Worm (Caenorhabditis elegans): ENCODE results near the gene cdkl-1.
A peak's percentile ranks its signal among the peaks of the same experiment; 100 is the strongest.

The cdkl-1 gene

DNA sequence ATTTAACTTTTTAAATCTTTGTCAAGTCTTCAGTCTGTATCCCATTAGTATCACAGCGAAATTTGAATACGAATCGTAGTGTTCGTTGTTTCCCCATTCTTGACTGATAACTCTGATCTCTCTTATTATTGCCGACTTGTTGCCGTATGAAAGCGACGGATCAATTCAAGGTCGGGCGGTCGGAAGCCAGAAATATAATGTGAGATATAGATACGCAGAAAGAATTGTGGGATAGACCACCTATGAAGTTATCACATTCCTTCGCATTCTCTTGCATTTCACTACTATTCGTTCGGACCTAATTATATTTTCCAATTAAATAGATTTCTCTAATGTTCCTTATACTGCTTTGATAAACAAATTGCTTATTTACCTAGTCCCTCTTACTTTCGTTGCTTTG lies 50.3 kb downstream of the cdkl-1 start:
- no peak for TF ChIP-seq rbr-2 (tag; optimal IDR thresholded peaks at IDR 0.05)
- peak; percentile 35 for TF ChIP-seq nhr-28 (tag; optimal IDR thresholded peaks at IDR 0.05)

DNA sequence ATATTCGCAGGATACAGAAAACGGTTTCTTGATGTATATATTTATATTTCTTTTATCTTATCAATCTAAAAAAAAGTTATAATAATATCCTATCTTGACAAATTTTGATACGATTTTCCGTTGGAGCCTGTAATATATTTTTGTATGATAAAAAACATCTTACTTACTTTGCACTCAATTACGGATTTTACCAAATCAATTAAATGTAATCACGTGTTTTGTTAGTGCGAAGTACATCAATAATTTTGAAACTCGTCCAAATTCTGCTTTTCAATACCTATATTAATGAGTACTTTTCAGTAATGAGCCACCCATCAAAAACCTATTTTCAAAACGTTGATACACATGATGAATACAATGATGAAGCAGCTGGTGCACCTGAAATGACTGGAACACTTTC lies 50.7 kb downstream of the cdkl-1 start, which contains the start of gene T19C4.1:
Gene T19C4.1, plus strand, starts transcription at position 301 of the 400 bp plus-strand sequence.
- TF ChIP-seq zag-1 (tag; optimal IDR thresholded peaks at IDR 0.05) (no peak), hif-1 (tag; optimal IDR thresholded peaks at IDR 0.05) (no peak), lsy-2 (tag; optimal IDR thresholded peaks at IDR 0.05) (no peak), lin-13 (GFP tag; optimal IDR thresholded peaks at IDR 0.05) (no peak), nhr-48 (tag; optimal IDR thresholded peaks at IDR 0.05) (no peak), pqm-1 (tag; optimal IDR thresholded peaks at IDR 0.05) (no peak), zfp-2 (tag; optimal IDR thresholded peaks at IDR 0.05) (no peak), tag-97 (GFP tag; IDR thresholded peaks at IDR 0.05) (no peak), ztf-11 (tag; optimal IDR thresholded peaks at IDR 0.05) (no peak), ctbp-1 (GFP tag; IDR thresholded peaks at IDR 0.05) (no peak), T20F7.1 (GFP tag; optimal IDR thresholded peaks at IDR 0.05) (no peak), madf-5 (GFP tag; IDR thresholded peaks at IDR 0.05) (no peak), duxl-1 (tag; optimal IDR thresholded peaks at IDR 0.05; ENCODE audit: poor library complexity) (no peak)

DNA sequence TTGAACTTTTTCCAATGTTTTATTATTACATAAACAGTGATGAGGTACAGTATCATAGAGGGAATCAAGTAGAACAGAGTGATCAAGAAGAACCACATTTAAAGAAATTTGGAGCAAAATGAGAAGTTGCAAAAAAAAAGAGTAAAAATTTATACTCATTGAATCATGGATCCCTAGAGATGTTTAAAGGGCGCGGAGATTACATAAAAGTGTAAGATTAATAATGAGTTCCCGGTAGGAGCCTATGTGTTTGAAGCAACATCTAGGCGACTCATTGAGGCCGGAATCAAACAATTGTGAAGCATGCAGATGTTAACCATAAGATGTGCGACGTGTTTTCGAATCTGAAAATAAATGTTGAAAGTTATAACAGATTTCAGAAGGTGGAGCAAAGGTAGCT lies 53.6 kb downstream of the cdkl-1 start, which contains the start of gene srg-39:
Gene srg-39, minus strand, starts transcription at position 101 of the 400 bp plus-strand sequence.
- TF ChIP-seq ZK337.2 (GFP tag; IDR thresholded peaks at IDR 0.05): no peak
- TF ChIP-seq ceh-28 (tag; optimal IDR thresholded peaks at IDR 0.05): no peak
- no peak for TF ChIP-seq cey-2 (tag; optimal IDR thresholded peaks at IDR 0.05; ENCODE audit: borderline replicate concordance, insufficient read depth)
- TF ChIP-seq nhr-6 (tag; optimal IDR thresholded peaks at IDR 0.05): no peak
- no peak for TF ChIP-seq hif-1 (tag; optimal IDR thresholded peaks at IDR 0.05)
- no peak for TF ChIP-seq saeg-2 (GFP tag; IDR thresholded peaks at IDR 0.05)
- TF ChIP-seq unc-39 (tag; optimal IDR thresholded peaks at IDR 0.05): no peak
- no peak for TF ChIP-seq pqm-1 (tag; optimal IDR thresholded peaks at IDR 0.05)
- TF ChIP-seq T20F7.1 (GFP tag; optimal IDR thresholded peaks at IDR 0.05): no peak
- TF ChIP-seq R02D3.7 (tag; optimal IDR thresholded peaks at IDR 0.05): no peak
- no peak for TF ChIP-seq nhr-11 (tag; optimal IDR thresholded peaks at IDR 0.05)
- TF ChIP-seq ceh-62 (tag; optimal IDR thresholded peaks at IDR 0.05): no peak
- TF ChIP-seq nhr-42 (GFP tag; IDR thresholded peaks at IDR 0.05): no peak
- no peak for TF ChIP-seq ZK546.5 (tag; optimal IDR thresholded peaks at IDR 0.05)
- TF ChIP-seq lin-29 (GFP tag; IDR thresholded peaks at IDR 0.05): no peak

DNA sequence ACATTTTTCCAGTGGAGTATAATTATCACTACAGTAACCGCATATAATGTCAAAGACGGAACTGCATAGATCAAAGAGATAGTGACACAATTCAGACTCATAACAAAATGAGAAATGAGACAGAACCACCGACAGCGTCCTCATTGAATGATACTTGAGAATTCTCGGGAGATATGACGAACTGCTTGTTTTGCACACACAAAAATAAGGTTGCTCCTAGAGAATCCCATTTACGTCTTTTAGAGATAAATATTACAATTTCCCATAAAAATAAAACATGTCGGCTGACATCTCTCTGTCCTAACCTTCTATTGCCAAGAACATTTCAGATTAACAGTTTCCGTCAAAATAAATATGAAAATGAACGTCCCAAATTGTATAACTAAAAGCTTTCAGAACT lies 56.9 kb downstream of the cdkl-1 start, which contains the start of gene srg-38:
Gene srg-38, minus strand, starts transcription at position 101 of the 400 bp plus-strand sequence.
- TF ChIP-seq lin-13 (GFP tag; optimal IDR thresholded peaks at IDR 0.05) (no peak), saeg-2 (GFP tag; IDR thresholded peaks at IDR 0.05) (no peak)

DNA sequence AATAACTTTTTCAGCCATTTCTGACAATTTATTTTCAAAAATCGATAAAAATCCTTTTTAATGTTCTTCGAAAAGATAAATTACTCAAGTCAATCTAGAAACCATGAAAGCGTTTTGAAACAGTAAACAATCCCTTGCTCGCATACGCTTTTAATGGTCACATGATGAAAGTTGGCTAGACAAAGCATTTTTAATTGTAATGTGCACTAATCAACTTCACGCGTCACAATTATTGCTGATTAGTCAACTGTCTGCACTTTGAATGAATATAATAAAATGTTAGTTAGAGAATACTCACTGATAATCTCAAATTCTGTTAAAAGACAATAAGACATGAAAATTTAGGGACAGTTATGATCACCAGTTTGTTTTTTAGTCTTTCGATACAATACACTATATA lies 57.9 kb downstream of the cdkl-1 start:
- no peak for TF ChIP-seq hif-1 (tag; optimal IDR thresholded peaks at IDR 0.05)
- TF ChIP-seq nhr-10 (tag; optimal IDR thresholded peaks at IDR 0.05): no peak
- no peak for TF ChIP-seq hlh-11 (tag; optimal IDR thresholded peaks at IDR 0.05)
- no peak for TF ChIP-seq nhr-41 (GFP tag; IDR thresholded peaks at IDR 0.05)
- TF ChIP-seq rbr-2 (tag; optimal IDR thresholded peaks at IDR 0.05): no peak
- TF ChIP-seq mdt-29 (GFP tag; IDR thresholded peaks at IDR 0.05): no peak
- no peak for TF ChIP-seq hlh-30 (tag; optimal IDR thresholded peaks at IDR 0.05; ENCODE audit: insufficient read depth)
- TF ChIP-seq lin-29 (GFP tag; IDR thresholded peaks at IDR 0.05): no peak
- no peak for TF ChIP-seq tag-97 (GFP tag; IDR thresholded peaks at IDR 0.05)
- TF ChIP-seq lsy-2 (tag; optimal IDR thresholded peaks at IDR 0.05): no peak
- TF ChIP-seq lin-38 (GFP tag; IDR thresholded peaks at IDR 0.05): no peak
- no peak for TF ChIP-seq ceh-62 (tag; optimal IDR thresholded peaks at IDR 0.05)
- no peak for TF ChIP-seq vab-7 (GFP tag; IDR thresholded peaks at IDR 0.05)
- TF ChIP-seq gei-8 (GFP tag; optimal IDR thresholded peaks at IDR 0.05): no peak
- no peak for TF ChIP-seq aly-2 (tag; optimal IDR thresholded peaks at IDR 0.05)
